Worm (Caenorhabditis elegans) whole organism, late embryonic: Measurements from ENCODE around the gene H34I24.1.
A peak's percentile ranks its signal among the peaks of the same experiment; 100 is the strongest.

Experiments
- ama-1 ChIP-seq: fragments of 150-350 bp; optimal IDR thresholded peaks from 2 replicates; lab custom pipeline; 2014
- ceh-18 ChIP-seq: sonication (generic microtip); optimal IDR thresholded peaks from 2 replicates; lab custom pipeline; 2016; ENCODE audit warnings: missing genetic modification characterization, missing compliant biosample characterization
- ceh-19 ChIP-seq: fragments of 200-800 bp; sonication (Bioruptor generic); optimal IDR thresholded peaks from 2 replicates; lab custom pipeline; 2018; ENCODE audit warnings: mild to moderate bottlenecking, missing genetic modification characterization, missing compliant biosample characterization
- ceh-22 ChIP-seq: sonication (generic microtip); optimal IDR thresholded peaks from 2 replicates; lab custom pipeline; 2017; ENCODE audit warnings: missing biosample characterization, missing genetic modification characterization
- ceh-24 ChIP-seq: sonication (generic microtip); optimal IDR thresholded peaks from 2 replicates; lab custom pipeline; 2016; ENCODE audit warnings: mild to moderate bottlenecking, missing genetic modification characterization, missing compliant biosample characterization
- ceh-30 ChIP-seq: fragments of 150-350 bp; optimal IDR thresholded peaks from 2 replicates; lab custom pipeline; 2014; ENCODE audit warnings: missing biosample characterization, missing genetic modification characterization
- ceh-31 ChIP-seq: sonication (generic microtip); optimal IDR thresholded peaks from 2 replicates; lab custom pipeline; 2016; ENCODE audit warnings: missing genetic modification characterization, missing compliant biosample characterization
- ceh-34 ChIP-seq: sonication (generic microtip); optimal IDR thresholded peaks from 2 replicates; lab custom pipeline; 2016; ENCODE audit warnings: mild to moderate bottlenecking, missing genetic modification characterization, missing compliant biosample characterization
- ceh-9 ChIP-seq: sonication (generic microtip); optimal IDR thresholded peaks from 2 replicates; lab custom pipeline; 2016; ENCODE audit warnings: mild to moderate bottlenecking, missing genetic modification characterization, inconsistent platforms, missing compliant biosample characterization
- che-1 ChIP-seq: sonication (generic microtip); optimal IDR thresholded peaks from 2 replicates; lab custom pipeline; 2016; ENCODE audit warnings: mild to moderate bottlenecking, missing genetic modification characterization, missing compliant biosample characterization
- dmd-4 ChIP-seq: sonication (generic microtip); optimal IDR thresholded peaks from 2 replicates; lab custom pipeline; 2016; ENCODE audit warnings: borderline replicate concordance, missing genetic modification characterization, missing compliant biosample characterization
- dve-1 ChIP-seq: sonication (generic microtip); optimal IDR thresholded peaks from 2 replicates; lab custom pipeline; 2017; ENCODE audit warnings: antibody characterized with exemption, mild to moderate bottlenecking, missing genetic modification characterization, missing compliant biosample characterization
- elt-2 ChIP-seq: sonication (generic microtip); optimal IDR thresholded peaks from 2 replicates; lab custom pipeline; 2016; ENCODE audit warnings: missing genetic modification reagents, missing genetic modification characterization, missing compliant biosample characterization
- elt-4 ChIP-seq: sonication (generic microtip); optimal IDR thresholded peaks from 2 replicates; lab custom pipeline; 2016; ENCODE audit warnings: missing genetic modification characterization, missing compliant biosample characterization
- ets-4 ChIP-seq: sonication (generic microtip); optimal IDR thresholded peaks from 2 replicates; lab custom pipeline; 2016; ENCODE audit warnings: missing genetic modification characterization, missing compliant biosample characterization
- fkh-10 ChIP-seq: fragments of 150-350 bp; optimal IDR thresholded peaks from 2 replicates; lab custom pipeline; 2014; ENCODE audit warnings: missing biosample characterization, missing genetic modification reagents, missing genetic modification characterization
- hlh-13 ChIP-seq: fragments of 200-800 bp; sonication (Bioruptor generic); optimal IDR thresholded peaks from 2 replicates; lab custom pipeline; 2018; ENCODE audit warnings: mild to moderate bottlenecking, missing genetic modification characterization, missing compliant biosample characterization
- hlh-15 ChIP-seq: sonication (generic microtip); optimal IDR thresholded peaks from 2 replicates; lab custom pipeline; 2016; ENCODE audit warnings: missing genetic modification characterization, missing compliant biosample characterization
- lim-6 ChIP-seq: sonication (generic microtip); optimal IDR thresholded peaks from 2 replicates; lab custom pipeline; 2016; ENCODE audit warnings: missing genetic modification characterization, missing compliant biosample characterization
- madf-2 ChIP-seq: sonication (generic microtip); optimal IDR thresholded peaks from 2 replicates; lab custom pipeline; 2017; ENCODE audit warnings: missing genetic modification characterization, missing compliant biosample characterization
- mec-3 ChIP-seq: sonication (generic microtip); optimal IDR thresholded peaks from 2 replicates; lab custom pipeline; 2016; ENCODE audit warnings: borderline replicate concordance, missing genetic modification characterization, missing compliant biosample characterization
- nfya-1 ChIP-seq: sonication (generic microtip); optimal IDR thresholded peaks from 2 replicates; lab custom pipeline; 2017; ENCODE audit warnings: missing genetic modification characterization, mild to moderate bottlenecking, missing compliant biosample characterization, antibody characterized with exemption, moderate library complexity
- npax-4 ChIP-seq: sonication (generic microtip); optimal IDR thresholded peaks from 2 replicates; lab custom pipeline; 2016; ENCODE audit warnings: missing genetic modification characterization, missing compliant biosample characterization
- pag-3 ChIP-seq: sonication (generic microtip); optimal IDR thresholded peaks from 2 replicates; lab custom pipeline; 2016; ENCODE audit warnings: missing compliant biosample characterization, missing genetic modification characterization, borderline replicate concordance
- pat-9 ChIP-seq: fragments of 200-800 bp; sonication (Bioruptor generic); optimal IDR thresholded peaks from 2 replicates; lab custom pipeline; 2018; ENCODE audit warnings: mild to moderate bottlenecking, missing genetic modification characterization, moderate library complexity, missing compliant biosample characterization
- pqm-1 ChIP-seq: sonication (generic microtip); optimal IDR thresholded peaks from 2 replicates; lab custom pipeline; 2016; ENCODE audit warnings: missing genetic modification characterization, missing compliant biosample characterization
- pros-1 ChIP-seq: fragments of 150-350 bp; optimal IDR thresholded peaks from 2 replicates; lab custom pipeline; 2014; ENCODE audit warnings: missing biosample characterization, missing genetic modification reagents, missing genetic modification characterization
- ref-2 ChIP-seq: sonication (generic microtip); optimal IDR thresholded peaks from 2 replicates; lab custom pipeline; 2016; ENCODE audit warnings: missing genetic modification characterization, missing compliant biosample characterization
- sox-2 ChIP-seq: fragments of 200-800 bp; sonication (Bioruptor generic); IDR thresholded peaks from 2 replicates; pipeline ENCODE4 v1.3.6; 2022; ENCODE audit warnings: missing genetic modification reagents, missing genetic modification characterization, missing compliant biosample characterization
- sox-4 ChIP-seq: sonication (generic microtip); optimal IDR thresholded peaks from 2 replicates; lab custom pipeline; 2017; ENCODE audit warnings: mild to moderate bottlenecking, missing genetic modification characterization, inconsistent platforms, missing compliant biosample characterization
- tbx-2 ChIP-seq: sonication (generic microtip); optimal IDR thresholded peaks from 2 replicates; lab custom pipeline; 2016; ENCODE audit warnings: missing genetic modification characterization, missing compliant biosample characterization
- tbx-7 ChIP-seq: sonication (generic microtip); optimal IDR thresholded peaks from 2 replicates; lab custom pipeline; 2016; ENCODE audit warnings: missing genotype, missing genetic modification characterization, missing compliant biosample characterization
- unc-3 ChIP-seq, 2 experiments: fragments of 200-800 bp in 1 of 2; sonication (Bioruptor generic) in 1 of 2; sonication (generic microtip) in 1 of 2; conservative IDR thresholded peaks in 1 of 2; optimal IDR thresholded peaks in 1 of 2; 2 replicates each; pipeline versions ENCODE4 v1.3.6 to Lab custom; 2016 to 2022; ENCODE audit warnings: missing compliant biosample characterization in 2 of 2, missing genetic modification characterization in 2 of 2, missing genetic modification reagents in 1 of 2
- unc-86 ChIP-seq: sonication (generic microtip); optimal IDR thresholded peaks from 2 replicates; lab custom pipeline; 2016; ENCODE audit warnings: missing genetic modification characterization, missing compliant biosample characterization

Gene H34I24.1

ce11 chrIII:2858334-2858733 is 11.5 kb downstream of the H34I24.1 start:
- TF ChIP-seq pag-3, result no peak
- TF ChIP-seq hlh-13 (GFP tag; lab: Kevin White, UChicago), result no peak
- TF ChIP-seq unc-86 (tag; lab: Kevin White, UChicago), result no peak
- TF ChIP-seq ceh-22, result no peak
- no peak for TF ChIP-seq pat-9 (tag; lab: Kevin White, UChicago)

ce11 chrIII:2864669-2865068 is 17.8 kb downstream of the H34I24.1 start:
- no peak for TF ChIP-seq pqm-1 (tag; lab: Kevin White, UChicago)
- TF ChIP-seq fkh-10 (GFP tag; lab: Kevin White, UChicago), result no peak
- no peak for TF ChIP-seq sox-2 (GFP tag; lab: Robert Waterston, UW)
- peak; percentile 90 for TF ChIP-seq nfya-1 (tag; lab: Kevin White, UChicago)
- TF ChIP-seq, all 69 proteins: peak for 1

ce11 chrIII:2866597-2866996 is 19.8 kb downstream of the H34I24.1 start:
- TF ChIP-seq dve-1 (tag; lab: Kevin White, UChicago), result no peak
- TF ChIP-seq tbx-2 (tag; lab: Kevin White, UChicago), result no peak
- no peak for TF ChIP-seq elt-4 (tag; lab: Kevin White, UChicago)
- no peak for TF ChIP-seq hlh-15 (tag; lab: Kevin White, UChicago)
- no peak for TF ChIP-seq che-1
- TF ChIP-seq madf-2 (tag; lab: Kevin White, UChicago), result no peak
- TF ChIP-seq mec-3 (tag; lab: Kevin White, UChicago), result no peak
- TF ChIP-seq ceh-34 (tag; lab: Kevin White, UChicago), result no peak
- TF ChIP-seq ets-4 (tag; lab: Kevin White, UChicago), result no peak
- TF ChIP-seq ceh-30, result no peak
- TF ChIP-seq ref-2 (tag; lab: Kevin White, UChicago), result no peak
- no peak for TF ChIP-seq pros-1 (tag; lab: Kevin White, UChicago)
- TF ChIP-seq ceh-24 (tag; lab: Kevin White, UChicago), result no peak
- TF ChIP-seq ama-1 (lab: Kevin White, UChicago), result no peak
- TF ChIP-seq ceh-18 (tag; lab: Kevin White, UChicago), result no peak

ce11 chrIII:2868416-2868815 is 21.6 kb downstream of the H34I24.1 start:
- TF ChIP-seq ceh-18 (tag; lab: Kevin White, UChicago) (no peak), dmd-4 (no peak), ceh-30 (no peak), sox-4 (no peak)

ce11 chrIII:2869033-2869432 is 22.2 kb downstream of the H34I24.1 start:
- TF ChIP-seq tbx-7 (tag; lab: Kevin White, UChicago), result no peak
- TF ChIP-seq npax-4, result no peak
- TF ChIP-seq elt-2, result no peak
- TF ChIP-seq lim-6, result no peak
- TF ChIP-seq ceh-22, result no peak
- no peak for TF ChIP-seq unc-3 (GFP tag; conservative IDR thresholded peaks at IDR 0.05; lab: Robert Waterston, UW)
- no peak for TF ChIP-seq unc-3 (tag; optimal IDR thresholded peaks at IDR 0.05; lab: Kevin White, UChicago)
- TF ChIP-seq ceh-9 (tag; lab: Kevin White, UChicago), result no peak
- TF ChIP-seq ceh-31 (tag; lab: Kevin White, UChicago), result no peak
- no peak for TF ChIP-seq nfya-1 (tag; lab: Kevin White, UChicago)

ce11 chrIII:2869512-2869911 is 22.7 kb downstream of the H34I24.1 start:
- no peak for TF ChIP-seq sox-4
- TF ChIP-seq che-1, result no peak
- TF ChIP-seq ceh-19 (GFP tag; lab: Kevin White, UChicago), result no peak
- peak; percentile 17 for TF ChIP-seq elt-2
- TF ChIP-seq, all 69 proteins: peak for 1
